Fruit fly (Drosophila melanogaster) whole organism, prepupa: ENCODE results near the gene CheB38c.

ENCODE experiments used
- Blimp-1 ChIP-seq: fragments of 200-800 bp; sonication (Bioruptor generic); optimal IDR thresholded peaks from 3 replicates; lab custom pipeline; 2017; ENCODE audit warnings: missing biosample characterization, missing genetic modification characterization, mild to moderate bottlenecking, moderate library complexity, missing genetic modification reagents
- CG10631 ChIP-seq: fragments of 200-800 bp; sonication (Bioruptor generic); optimal IDR thresholded peaks from 2 replicates; lab custom pipeline; 2016; ENCODE audit warnings: missing biosample characterization, missing genetic modification characterization
- CG10669 ChIP-seq: fragments of 200-800 bp; sonication (Bioruptor generic); optimal IDR thresholded peaks from 3 replicates; lab custom pipeline; 2018; ENCODE audit warnings: missing biosample characterization, mild to moderate bottlenecking, missing genetic modification characterization, moderate library complexity
- CG11294 ChIP-seq: fragments of 200-800 bp; sonication (Bioruptor generic); IDR thresholded peaks from 2 replicates; pipeline ENCODE4 v1.3.6; 2022; ENCODE audit warnings: missing biosample characterization, missing genetic modification characterization
- CG11902 ChIP-seq: fragments of 200-800 bp; sonication (Bioruptor generic); optimal IDR thresholded peaks from 3 replicates; lab custom pipeline; 2016; ENCODE audit warnings: missing biosample characterization, missing genetic modification characterization
- CG15336 ChIP-seq: fragments of 200-800 bp; sonication (Bioruptor generic); IDR thresholded peaks from 2 replicates; pipeline ENCODE4 v1.3.6; 2022; ENCODE audit warnings: missing biosample characterization, missing genetic modification characterization
- CG1621 ChIP-seq: fragments of 200-800 bp; sonication (Bioruptor generic); optimal IDR thresholded peaks from 3 replicates; lab custom pipeline; 2018; ENCODE audit warnings: missing biosample characterization, mild to moderate bottlenecking, missing genetic modification characterization
- CG16779 ChIP-seq: fragments of 200-800 bp; sonication (Bioruptor generic); optimal IDR thresholded peaks from 3 replicates; lab custom pipeline; 2017; ENCODE audit warnings: missing biosample characterization, mild to moderate bottlenecking, missing genetic modification characterization
- CG3032 ChIP-seq: fragments of 200-800 bp; optimal IDR thresholded peaks from 2 replicates; lab custom pipeline; 2019; ENCODE audit warnings: missing biosample characterization, mild to moderate bottlenecking, missing genetic modification characterization, moderate library complexity
- CG31627 ChIP-seq: fragments of 200-800 bp; sonication (Bioruptor generic); optimal IDR thresholded peaks from 3 replicates; lab custom pipeline; 2016; ENCODE audit warnings: missing biosample characterization, missing genetic modification characterization
- CG32006 ChIP-seq: fragments of 200-800 bp; sonication (Bioruptor generic); optimal IDR thresholded peaks from 3 replicates; lab custom pipeline; 2017; ENCODE audit warnings: missing biosample characterization, mild to moderate bottlenecking, missing genetic modification characterization
- CG3919 ChIP-seq: fragments of 200-800 bp; sonication (Bioruptor generic); optimal IDR thresholded peaks from 3 replicates; lab custom pipeline; 2016; ENCODE audit warnings: missing biosample characterization, missing genetic modification characterization
- CG4318 ChIP-seq: fragments of 200-800 bp; sonication (Bioruptor generic); optimal IDR thresholded peaks from 3 replicates; lab custom pipeline; 2017; ENCODE audit warnings: missing biosample characterization, mild to moderate bottlenecking, missing genetic modification characterization
- CG6276 ChIP-seq: fragments of 200-800 bp; sonication (Bioruptor generic); optimal IDR thresholded peaks from 2 replicates; lab custom pipeline; 2017; ENCODE audit warnings: missing biosample characterization, mild to moderate bottlenecking, missing genetic modification characterization
- CG6792 ChIP-seq: fragments of 200-800 bp; sonication (Bioruptor generic); optimal IDR thresholded peaks from 3 replicates; lab custom pipeline; 2016; ENCODE audit warnings: missing biosample characterization, missing genetic modification characterization
- CG6808 ChIP-seq: fragments of 200-800 bp; sonication (Bioruptor generic); optimal IDR thresholded peaks from 3 replicates; lab custom pipeline; 2017; ENCODE audit warnings: missing biosample characterization, missing genetic modification characterization, mild to moderate bottlenecking, moderate library complexity, missing genetic modification reagents
- CG6854 ChIP-seq: fragments of 200-800 bp; sonication (Bioruptor generic); optimal IDR thresholded peaks from 2 replicates; lab custom pipeline; 2017; ENCODE audit warnings: missing biosample characterization, mild to moderate bottlenecking, missing genetic modification characterization
- CG7368 ChIP-seq: fragments of 200-800 bp; sonication (Bioruptor generic); optimal IDR thresholded peaks from 3 replicates; lab custom pipeline; 2016; ENCODE audit warnings: missing biosample characterization, missing genetic modification characterization
- CG8119 ChIP-seq: fragments of 200-800 bp; sonication (Bioruptor generic); IDR thresholded peaks from 3 replicates; pipeline ENCODE4 v1.3.6; 2022; ENCODE audit warnings: missing biosample characterization, missing genetic modification characterization
- CG8319 ChIP-seq: fragments of 200-800 bp; sonication (Bioruptor generic); optimal IDR thresholded peaks from 3 replicates; lab custom pipeline; 2016; ENCODE audit warnings: missing biosample characterization, missing genetic modification characterization
- CG8632 ChIP-seq: fragments of 200-800 bp; sonication (Bioruptor generic); optimal IDR thresholded peaks from 3 replicates; lab custom pipeline; 2016; ENCODE audit warnings: missing biosample characterization, missing genetic modification characterization
- Eip75B ChIP-seq: fragments of 200-800 bp; sonication (Bioruptor generic); optimal IDR thresholded peaks from 3 replicates; lab custom pipeline; 2016; ENCODE audit warnings: missing biosample characterization, missing genetic modification characterization
- Eip78C ChIP-seq: fragments of 200-800 bp; sonication (Bioruptor generic); peaks from one replicate; lab custom pipeline; 2016; ENCODE audit warnings: missing biosample characterization, missing genetic modification characterization
- Eip93F ChIP-seq: fragments of 200-800 bp; sonication (Bioruptor generic); optimal IDR thresholded peaks from 2 replicates; lab custom pipeline; 2016; ENCODE audit warnings: missing biosample characterization, mild to moderate bottlenecking, missing genetic modification characterization
- Ets21C ChIP-seq: fragments of 200-800 bp; sonication (Bioruptor generic); optimal IDR thresholded peaks from 3 replicates; lab custom pipeline; 2016; ENCODE audit warnings: missing biosample characterization, missing genetic modification characterization
- Ets96B ChIP-seq: fragments of 200-800 bp; optimal IDR thresholded peaks from 2 replicates; lab custom pipeline; 2019; ENCODE audit warnings: missing biosample characterization, mild to moderate bottlenecking, missing genetic modification characterization, moderate library complexity
- Gug ChIP-seq: fragments of 200-800 bp; sonication (Bioruptor generic); IDR thresholded peaks from 2 replicates; pipeline ENCODE4 v1.3.6; 2022; ENCODE audit warnings: missing biosample characterization, missing genetic modification characterization
- Hr39 ChIP-seq: fragments of 200-800 bp; sonication (Bioruptor generic); optimal IDR thresholded peaks from 2 replicates; lab custom pipeline; 2016; ENCODE audit warnings: missing biosample characterization, missing genetic modification characterization
- Hr4 ChIP-seq: fragments of 200-800 bp; sonication (Bioruptor generic); optimal IDR thresholded peaks from 3 replicates; lab custom pipeline; 2016; ENCODE audit warnings: missing biosample characterization, missing genetic modification characterization
- Lpt ChIP-seq: fragments of 200-800 bp; sonication (Bioruptor generic); optimal IDR thresholded peaks from 3 replicates; lab custom pipeline; 2016; ENCODE audit warnings: missing biosample characterization, missing genetic modification characterization
- Met ChIP-seq: fragments of 200-800 bp; sonication (Bioruptor generic); optimal IDR thresholded peaks from 3 replicates; lab custom pipeline; 2016; ENCODE audit warnings: missing biosample characterization, missing genetic modification characterization
- OdsH ChIP-seq: fragments of 200-800 bp; sonication (Bioruptor generic); optimal IDR thresholded peaks from 3 replicates; lab custom pipeline; 2016; ENCODE audit warnings: missing biosample characterization, missing genetic modification characterization
- Smox ChIP-seq: fragments of 200-800 bp; sonication (Bioruptor generic); optimal IDR thresholded peaks from 3 replicates; lab custom pipeline; 2016; ENCODE audit warnings: missing biosample characterization, missing genetic modification characterization
- Sox102F ChIP-seq: fragments of 200-800 bp; sonication (Bioruptor generic); optimal IDR thresholded peaks from 2 replicates; lab custom pipeline; 2016; ENCODE audit warnings: missing biosample characterization, mild to moderate bottlenecking, missing genetic modification characterization
- Sox14 ChIP-seq: fragments of 200-800 bp; sonication (Bioruptor generic); optimal IDR thresholded peaks from 3 replicates; lab custom pipeline; 2016; ENCODE audit warnings: missing biosample characterization, missing genetic modification characterization
- Sox15 ChIP-seq: fragments of 200-800 bp; sonication (Bioruptor generic); optimal IDR thresholded peaks from 3 replicates; lab custom pipeline; 2016; ENCODE audit warnings: missing biosample characterization, missing genetic modification characterization
- achi ChIP-seq: fragments of 200-800 bp; sonication (Bioruptor generic); optimal IDR thresholded peaks from 3 replicates; lab custom pipeline; 2016; ENCODE audit warnings: missing biosample characterization, missing genetic modification characterization
- acj6 ChIP-seq: fragments of 200-800 bp; sonication (Bioruptor generic); optimal IDR thresholded peaks from 3 replicates; lab custom pipeline; 2016; ENCODE audit warnings: missing biosample characterization, missing genetic modification characterization
- cyc ChIP-seq: fragments of 200-800 bp; sonication (Bioruptor generic); optimal IDR thresholded peaks from 3 replicates; lab custom pipeline; 2016; ENCODE audit warnings: missing biosample characterization, missing genetic modification characterization
- dsx ChIP-seq: fragments of 200-800 bp; optimal IDR thresholded peaks from 3 replicates; lab custom pipeline; 2019; ENCODE audit warnings: missing biosample characterization, mild to moderate bottlenecking, missing genetic modification characterization, moderate library complexity; ENCODE audit not compliant: poor library complexity, severe bottlenecking
- eg ChIP-seq: fragments of 200-800 bp; sonication (Bioruptor generic); IDR thresholded peaks from 3 replicates; pipeline ENCODE4 v1.3.6; 2022; ENCODE audit warnings: missing biosample characterization, missing genetic modification characterization
- esn ChIP-seq: fragments of 200-800 bp; sonication (Bioruptor generic); optimal IDR thresholded peaks from 2 replicates; lab custom pipeline; 2016; ENCODE audit warnings: missing biosample characterization, mild to moderate bottlenecking, missing genetic modification characterization, moderate library complexity
- fd85E ChIP-seq: fragments of 200-800 bp; sonication (Bioruptor generic); optimal IDR thresholded peaks from 3 replicates; lab custom pipeline; 2016; ENCODE audit warnings: missing biosample characterization, missing genetic modification characterization
- fkh ChIP-seq: fragments of 200-800 bp; sonication (Bioruptor generic); optimal IDR thresholded peaks from 3 replicates; lab custom pipeline; 2017; ENCODE audit warnings: missing biosample characterization, mild to moderate bottlenecking, missing genetic modification characterization, moderate library complexity
- lz ChIP-seq: fragments of 200-800 bp; sonication (Bioruptor generic); optimal IDR thresholded peaks from 3 replicates; lab custom pipeline; 2016; ENCODE audit warnings: missing biosample characterization, missing genetic modification characterization
- pdm3 ChIP-seq: fragments of 200-800 bp; sonication (Bioruptor generic); optimal IDR thresholded peaks from 3 replicates; lab custom pipeline; 2016; ENCODE audit warnings: missing biosample characterization, missing genetic modification characterization
- salr ChIP-seq, 2 experiments: fragments of 200-800 bp; sonication (Bioruptor generic); optimal IDR thresholded peaks; 3 replicates each; lab custom pipeline; 2016 to 2018; ENCODE audit warnings: missing biosample characterization in 2 of 2, missing genetic modification characterization in 2 of 2, mild to moderate bottlenecking in 1 of 2
- spab ChIP-seq: fragments of 200-800 bp; sonication (Bioruptor generic); optimal IDR thresholded peaks from 2 replicates; lab custom pipeline; 2017; ENCODE audit warnings: missing biosample characterization, mild to moderate bottlenecking, missing genetic modification characterization, missing genetic modification reagents
- ss ChIP-seq, 2 experiments: fragments of 200-800 bp; sonication (Bioruptor generic); optimal IDR thresholded peaks; 2 replicates in 1 of 2; 3 replicates in 1 of 2; lab custom pipeline; 2017 to 2018; ENCODE audit warnings: mild to moderate bottlenecking in 2 of 2, missing biosample characterization in 2 of 2, missing genetic modification characterization in 2 of 2, moderate library complexity in 1 of 2
- svp ChIP-seq: fragments of 200-800 bp; sonication (Bioruptor generic); peaks from one replicate; lab custom pipeline; 2016; ENCODE audit warnings: missing biosample characterization, missing genetic modification characterization
- topi ChIP-seq: fragments of 200-800 bp; sonication (Bioruptor generic); optimal IDR thresholded peaks from 3 replicates; lab custom pipeline; 2016; ENCODE audit warnings: missing biosample characterization, missing genetic modification characterization
- vri ChIP-seq: fragments of 200-800 bp; sonication (Bioruptor generic); optimal IDR thresholded peaks from 3 replicates; lab custom pipeline; 2016; ENCODE audit warnings: missing biosample characterization, mild to moderate bottlenecking, missing genetic modification characterization

The CheB38c gene

dm6 chr2L:20770242-20770769 is 50.4 kb downstream of the CheB38c start, which contains the start of gene cad:
Gene cad (plus strand): TSS chr2L:20770731.
- TF ChIP-seq CG6792 (GFP tag; lab: Kevin White, UChicago) (peak; percentile 41), Lpt (GFP tag; lab: Kevin White, UChicago) (no peak), CG8319 (GFP tag; lab: Kevin White, UChicago) (peak; percentile 39), CG32006 (no peak), acj6 (GFP tag; lab: Kevin White, UChicago) (peak; percentile 42), Gug (GFP tag; lab: Robert Waterston, UW) (no peak; the same call in 1 of the 2 replicates), CG10631 (GFP tag; lab: Kevin White, UChicago) (no peak), Smox (no peak), CG31627 (GFP tag; lab: Kevin White, UChicago) (peak; percentile 14), CG11294 (no peak), spab (GFP tag; lab: Kevin White, UChicago) (peak; percentile 0), CG10669 (GFP tag; lab: Kevin White, UChicago) (no peak), CG8119 (GFP tag; lab: Robert Waterston, UW) (peak; percentile 44; the same call in 1 of the 3 replicates), salr (GFP tag; optimal IDR thresholded peaks at IDR 0.05; lab: Kevin White, UChicago) (peak in 1 of 2 experiments; percentile 16), CG4318 (GFP tag; lab: Kevin White, UChicago) (no peak), pdm3 (GFP tag; lab: Kevin White, UChicago) (peak; percentile 22), achi (GFP tag; lab: Kevin White, UChicago) (peak; percentile 36), vri (peak; percentile 75), CG6854 (GFP tag; lab: Kevin White, UChicago) (peak; percentile 46), eg (GFP tag; lab: Robert Waterston, UW) (peak; percentile 57; the same call in 1 of the 3 replicates), CG1621 (tag; lab: Kevin White, UChicago) (peak; percentile 18), lz (GFP tag; lab: Kevin White, UChicago) (peak; percentile 50), fkh (GFP tag; lab: Kevin White, UChicago) (peak; percentile 52), CG6276 (GFP tag; lab: Kevin White, UChicago) (no peak), Hr39 (no peak), dsx (GFP tag; lab: Kevin White, UChicago) (no peak), Hr4 (GFP tag; lab: Kevin White, UChicago) (no peak), CG3032 (tag; lab: Kevin White, UChicago) (no peak), Met (GFP tag; lab: Kevin White, UChicago) (peak; percentile 55), Eip78C (GFP tag; lab: Kevin White, UChicago) (no peak), topi (GFP tag; lab: Kevin White, UChicago) (no peak), Sox14 (GFP tag; lab: Kevin White, UChicago) (peak; percentile 14), CG8632 (GFP tag; lab: Kevin White, UChicago) (peak; percentile 35), Blimp-1 (GFP tag; lab: Kevin White, UChicago) (peak; percentile 11), CG16779 (peak; percentile 23), cyc (GFP tag; lab: Kevin White, UChicago) (peak; percentile 37), svp (GFP tag; lab: Kevin White, UChicago) (no peak), Sox102F (GFP tag; lab: Kevin White, UChicago) (peak; percentile 28), CG6808 (GFP tag; lab: Kevin White, UChicago) (no peak), CG11902 (no peak), CG7368 (GFP tag; lab: Kevin White, UChicago) (peak; percentile 70), esn (peak; percentile 66), OdsH (peak; percentile 19), CG3919 (GFP tag; lab: Kevin White, UChicago) (peak; percentile 72), CG15336 (GFP tag; lab: Robert Waterston, UW) (no peak), Eip93F (GFP tag; lab: Kevin White, UChicago) (no peak), ss (GFP tag; optimal IDR thresholded peaks at IDR 0.05; lab: Kevin White, UChicago) (peak in 1 of 2 experiments; percentile 64), Sox15 (GFP tag; lab: Kevin White, UChicago) (no peak), fd85E (GFP tag; lab: Kevin White, UChicago) (no peak), Eip75B (GFP tag; lab: Kevin White, UChicago) (no peak), Ets96B (no peak), Ets21C (GFP tag; lab: Kevin White, UChicago) (no peak)
